Worm (Caenorhabditis elegans): ENCODE measurements around the gene npr-13.

npr-13 gene

ce11 chrV:14832789-14833187, 25.6 kb downstream of the npr-13 start:
- no peak for TF ChIP-seq ceh-8 (GFP tag; optimal IDR thresholded peaks at IDR 0.05)
- no peak for TF ChIP-seq aly-2 (tag; optimal IDR thresholded peaks at IDR 0.05)
- TF ChIP-seq blmp-1 (tag; optimal IDR thresholded peaks at IDR 0.05) = no peak
- TF ChIP-seq ceh-82 (tag; optimal IDR thresholded peaks at IDR 0.05) = no peak
- TF ChIP-seq nhr-71 (tag; optimal IDR thresholded peaks at IDR 0.05) = no peak
- no peak for TF ChIP-seq mep-1 (tag; optimal IDR thresholded peaks at IDR 0.05)
- no peak for TF ChIP-seq unc-86 (tag; optimal IDR thresholded peaks at IDR 0.05)
- TF ChIP-seq nhr-47 (tag; optimal IDR thresholded peaks at IDR 0.05) = no peak
- TF ChIP-seq vab-15 (tag; optimal IDR thresholded peaks at IDR 0.05) = no peak
- no peak for TF ChIP-seq nhr-20 (tag; optimal IDR thresholded peaks at IDR 0.05)
- TF ChIP-seq skn-1 (tag; optimal IDR thresholded peaks at IDR 0.05) = no peak
- no peak for TF ChIP-seq nhr-77 (tag; optimal IDR thresholded peaks at IDR 0.05)
- no peak for TF ChIP-seq nhr-19 (GFP tag; conservative IDR thresholded peaks at IDR 0.05)
- TF ChIP-seq fkh-4 (tag; optimal IDR thresholded peaks at IDR 0.05; ENCODE audit: borderline replicate concordance) = no peak
- TF ChIP-seq nhr-76 (tag; optimal IDR thresholded peaks at IDR 0.05) = no peak
- TF ChIP-seq zag-1 (tag; optimal IDR thresholded peaks at IDR 0.05) = no peak

DNA sequence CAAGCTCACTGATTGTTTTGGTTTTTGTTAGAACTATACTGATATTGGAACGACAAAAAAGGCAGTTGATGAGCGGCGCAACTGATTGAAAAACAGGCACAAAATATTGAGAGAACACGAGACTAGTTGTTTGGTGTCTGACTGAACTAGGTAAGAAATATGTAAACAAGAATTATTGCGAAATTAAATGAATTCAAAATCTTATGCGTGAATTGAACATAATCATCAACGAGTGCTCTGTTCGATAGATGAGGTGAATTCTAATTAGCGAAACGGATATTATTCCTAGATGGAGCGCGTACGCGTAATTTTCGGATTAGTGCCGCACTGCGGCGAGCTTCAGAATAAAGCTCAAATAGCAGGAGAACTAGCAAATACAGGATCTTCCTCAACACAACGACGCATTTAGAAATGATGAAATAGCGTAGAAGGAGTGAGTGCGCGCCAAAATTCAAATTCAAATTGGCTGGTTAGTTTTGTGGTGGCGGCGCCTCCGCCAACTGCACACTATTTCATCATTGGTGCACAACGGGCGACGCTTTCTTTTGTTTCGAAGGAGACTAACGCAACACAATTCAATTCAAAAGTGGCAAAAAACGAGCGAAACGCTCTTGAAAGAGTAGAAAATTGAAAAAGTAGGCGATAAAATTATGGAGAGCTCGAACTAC, 26.1 kb downstream of the npr-13 start:
- TF ChIP-seq nhr-237 (tag; optimal IDR thresholded peaks at IDR 0.05) = no peak
- TF ChIP-seq hpl-2 (GFP tag; optimal IDR thresholded peaks at IDR 0.05) = no peak
- peak; percentile 23 for TF ChIP-seq lin-14 (GFP tag; optimal IDR thresholded peaks at IDR 0.05)
- no peak for TF ChIP-seq mdl-1 (tag; optimal IDR thresholded peaks at IDR 0.05)
- TF ChIP-seq lin-35 (GFP tag; optimal IDR thresholded peaks at IDR 0.05) = peak in 1 of 2 experiments; percentile 7
- no peak for TF ChIP-seq nhr-77 (tag; optimal IDR thresholded peaks at IDR 0.05)
- TF ChIP-seq efl-1 (optimal IDR thresholded peaks at IDR 0.05) = peak in 1 of 2 experiments; percentile 19
- peak; percentile 6 to 85 for TF ChIP-seq efl-1 (GFP tag; optimal IDR thresholded peaks at IDR 0.05 in 1 of 2)
- TF ChIP-seq C04F5.9 (tag; optimal IDR thresholded peaks at IDR 0.05) = no peak
- no peak for TF ChIP-seq efl-3 (GFP tag; optimal IDR thresholded peaks at IDR 0.05)
- TF ChIP-seq zag-1 (tag; optimal IDR thresholded peaks at IDR 0.05) = no peak
- TF ChIP-seq fkh-10 (GFP tag; optimal IDR thresholded peaks at IDR 0.05) = peak; percentile 59
- TF ChIP-seq ceh-8 (GFP tag; optimal IDR thresholded peaks at IDR 0.05) = no peak
- no peak for TF ChIP-seq nhr-19 (GFP tag; conservative IDR thresholded peaks at IDR 0.05)
- TF ChIP-seq tbx-2 (tag; optimal IDR thresholded peaks at IDR 0.05) = no peak
- peak in 1 of 3 experiments; percentile 5 for TF ChIP-seq dpl-1 (GFP tag; optimal IDR thresholded peaks at IDR 0.05)
- peak in 1 of 3 experiments; percentile 26 for TF ChIP-seq ceh-82 (tag; optimal IDR thresholded peaks at IDR 0.05)

ce11 chrV:14831460-14832120, 26.8 kb downstream of the npr-13 start:
- TF ChIP-seq hlh-17 (GFP tag; optimal IDR thresholded peaks at IDR 0.05; ENCODE audit: borderline replicate concordance) = no peak
- TF ChIP-seq egl-13 (tag; optimal IDR thresholded peaks at IDR 0.05) = no peak
- no peak for TF ChIP-seq nhr-237 (tag; optimal IDR thresholded peaks at IDR 0.05)
- TF ChIP-seq snu-23 (GFP tag; optimal IDR thresholded peaks at IDR 0.05) = peak; percentile 2
- peak; percentile 62 for TF ChIP-seq lin-14 (GFP tag; optimal IDR thresholded peaks at IDR 0.05)
- TF ChIP-seq tlp-1 (tag; optimal IDR thresholded peaks at IDR 0.05) = no peak
- no peak for TF ChIP-seq sptf-1 (tag; optimal IDR thresholded peaks at IDR 0.05)
- peak; percentile 35 for TF ChIP-seq ama-1 (optimal IDR thresholded peaks at IDR 0.05)
- no peak for TF ChIP-seq unc-86 (tag; optimal IDR thresholded peaks at IDR 0.05)
- TF ChIP-seq xbp-1 (tag; optimal IDR thresholded peaks at IDR 0.05) = peak; percentile 1
- TF ChIP-seq efl-1 (optimal IDR thresholded peaks at IDR 0.05) = no peak
- TF ChIP-seq efl-1 (GFP tag; optimal IDR thresholded peaks at IDR 0.05 in 1 of 2) = peak in 1 of 2 experiments; percentile 31
- TF ChIP-seq nhr-20 (tag; optimal IDR thresholded peaks at IDR 0.05) = peak; percentile 36
- peak in 3 of 6 experiments; percentile 15 to 70 (median 55) for TF ChIP-seq elt-3 (tag; optimal IDR thresholded peaks at IDR 0.05)
- no peak for TF ChIP-seq sup-37 (GFP tag; optimal IDR thresholded peaks at IDR 0.05)
- TF ChIP-seq blmp-1 (tag; optimal IDR thresholded peaks at IDR 0.05) = peak; percentile 75
- peak in 1 of 2 experiments; percentile 15 for TF ChIP-seq lin-35 (GFP tag; optimal IDR thresholded peaks at IDR 0.05)
- TF ChIP-seq nhr-85 (tag) = peak; percentile 85
- TF ChIP-seq ceh-88 (GFP tag; IDR thresholded peaks at IDR 0.05) = no peak
- peak; percentile 44 for TF ChIP-seq nhr-71 (tag; optimal IDR thresholded peaks at IDR 0.05)
- TF ChIP-seq rnt-1 (tag; optimal IDR thresholded peaks at IDR 0.05) = peak; percentile 31
- TF ChIP-seq vab-15 (tag; optimal IDR thresholded peaks at IDR 0.05) = no peak
- peak; percentile 16 for TF ChIP-seq nhr-47 (tag; optimal IDR thresholded peaks at IDR 0.05)
- no peak for TF ChIP-seq unc-130 (tag; optimal IDR thresholded peaks at IDR 0.05)
- peak; percentile 58 for TF ChIP-seq nhr-19 (GFP tag; conservative IDR thresholded peaks at IDR 0.05)

All from whole organism, L1 larva.